Worm (Caenorhabditis elegans) whole organism, late embryonic: ENCODE data around the gene npp-15.

Source experiments
- F13H6.1 ChIP-seq: sonication (generic microtip); optimal IDR thresholded peaks from 2 replicates; lab custom pipeline; 2016; ENCODE audit warnings: missing genetic modification characterization, missing compliant biosample characterization
- K09A11.1 ChIP-seq: sonication (generic microtip); optimal IDR thresholded peaks from 2 replicates; lab custom pipeline; 2017; ENCODE audit warnings: antibody characterized with exemption, mild to moderate bottlenecking, missing genetic modification characterization, missing compliant biosample characterization; ENCODE audit not compliant: insufficient read depth
- ama-1 ChIP-seq: fragments of 150-350 bp; optimal IDR thresholded peaks from 2 replicates; lab custom pipeline; 2014
- ceh-2 ChIP-seq: sonication (generic microtip); optimal IDR thresholded peaks from 2 replicates; lab custom pipeline; 2016; ENCODE audit warnings: missing genotype, missing genetic modification characterization, missing compliant biosample characterization
- hlh-13 ChIP-seq: fragments of 200-800 bp; sonication (Bioruptor generic); optimal IDR thresholded peaks from 2 replicates; lab custom pipeline; 2018; ENCODE audit warnings: mild to moderate bottlenecking, missing genetic modification characterization, missing compliant biosample characterization
- mec-3 ChIP-seq: sonication (generic microtip); optimal IDR thresholded peaks from 2 replicates; lab custom pipeline; 2016; ENCODE audit warnings: borderline replicate concordance, missing genetic modification characterization, missing compliant biosample characterization
- nhr-11 ChIP-seq: fragments of 150-350 bp; optimal IDR thresholded peaks from 2 replicates; lab custom pipeline; 2014; ENCODE audit warnings: missing biosample characterization, missing genetic modification characterization
- npax-4 ChIP-seq: sonication (generic microtip); optimal IDR thresholded peaks from 2 replicates; lab custom pipeline; 2016; ENCODE audit warnings: missing genetic modification characterization, missing compliant biosample characterization
- sox-2 ChIP-seq: fragments of 200-800 bp; sonication (Bioruptor generic); IDR thresholded peaks from 2 replicates; pipeline ENCODE4 v1.3.6; 2022; ENCODE audit warnings: missing genetic modification reagents, missing genetic modification characterization, missing compliant biosample characterization
- tbx-2 ChIP-seq: sonication (generic microtip); optimal IDR thresholded peaks from 2 replicates; lab custom pipeline; 2016; ENCODE audit warnings: missing genetic modification characterization, missing compliant biosample characterization
- tbx-7 ChIP-seq: sonication (generic microtip); optimal IDR thresholded peaks from 2 replicates; lab custom pipeline; 2016; ENCODE audit warnings: missing genotype, missing genetic modification characterization, missing compliant biosample characterization
- unc-3 ChIP-seq, 2 experiments: fragments of 200-800 bp in 1 of 2; sonication (Bioruptor generic) in 1 of 2; sonication (generic microtip) in 1 of 2; conservative IDR thresholded peaks in 1 of 2; optimal IDR thresholded peaks in 1 of 2; 2 replicates each; pipeline versions ENCODE4 v1.3.6 to Lab custom; 2016 to 2022; ENCODE audit warnings: missing compliant biosample characterization in 2 of 2, missing genetic modification characterization in 2 of 2, missing genetic modification reagents in 1 of 2
- ztf-16 ChIP-seq: sonication (generic microtip); optimal IDR thresholded peaks from 2 replicates; lab custom pipeline; 2017; ENCODE audit warnings: missing genetic modification characterization, missing compliant biosample characterization

- TF ChIP-seq unc-3 (GFP tag; conservative IDR thresholded peaks at IDR 0.05; lab: Robert Waterston, UW) (no peak), unc-3 (tag; optimal IDR thresholded peaks at IDR 0.05; lab: Kevin White, UChicago) (no peak), ceh-2 (no peak), ama-1 (lab: Kevin White, UChicago) (no peak), ztf-16 (tag; lab: Kevin White, UChicago) (no peak), F13H6.1 (no peak), tbx-2 (tag; lab: Kevin White, UChicago) (no peak), sox-2 (GFP tag; lab: Robert Waterston, UW) (no peak), K09A11.1 (tag; lab: Kevin White, UChicago) (no peak), nhr-11 (tag; lab: Kevin White, UChicago) (no peak), tbx-7 (tag; lab: Kevin White, UChicago) (no peak), mec-3 (no peak), npax-4 (tag; lab: Kevin White, UChicago) (no peak), hlh-13 (no peak)
Measured at ce11 chrIII:7924821-7925220, 4.0 kb upstream of the npp-15 start, which contains the start of gene tag-250.
